Fruit fly (Drosophila melanogaster): ENCODE measurements around the gene wkd.

DNA sequence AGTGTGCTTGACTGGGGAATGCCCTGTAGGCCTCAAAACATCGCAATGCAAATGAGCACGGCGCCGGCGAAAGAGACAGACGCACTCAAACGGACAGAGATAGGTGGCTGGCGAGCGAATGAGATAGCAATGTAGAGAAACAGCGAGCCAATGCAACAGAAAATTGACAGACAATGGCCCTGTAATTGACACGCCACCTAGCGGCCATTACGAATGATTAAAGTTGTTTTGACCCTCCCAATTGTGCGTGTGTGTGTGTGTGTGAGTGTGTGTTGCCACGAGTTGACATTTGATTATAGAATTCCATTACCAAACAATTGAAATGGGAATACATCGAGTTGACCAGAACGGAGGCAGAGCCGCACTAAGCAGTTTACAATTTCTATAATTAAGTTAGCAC lies 37.2 kb upstream of the wkd start:
- no peak for TF ChIP-seq D1 (tag; optimal IDR thresholded peaks at IDR 0.05)
- no peak for TF ChIP-seq Snoo (tag; optimal IDR thresholded peaks at IDR 0.05)
- no peak for TF ChIP-seq CG32121 (GFP tag; IDR thresholded peaks at IDR 0.05)
- TF ChIP-seq Pif1A (GFP tag; optimal IDR thresholded peaks at IDR 0.05), result no peak
- no peak for TF ChIP-seq EcR (GFP tag; optimal IDR thresholded peaks at IDR 0.05)
- no peak for TF ChIP-seq CG4496 (GFP tag; IDR thresholded peaks at IDR 0.05)
- TF ChIP-seq fd96Ca (GFP tag; IDR thresholded peaks at IDR 0.05), result no peak
- no peak for TF ChIP-seq CG15710 (tag; optimal IDR thresholded peaks at IDR 0.05)
